Worm (Caenorhabditis elegans) whole organism, L4/young adult: ENCODE measurements around the gene bath-5.

Experiments
- W03F9.2 ChIP-seq: fragments of 150-350 bp; optimal IDR thresholded peaks from 2 replicates; lab custom pipeline; 2014; ENCODE audit warnings: missing biosample characterization, missing genetic modification characterization
- dao-5 ChIP-seq: sonication (generic microtip); optimal IDR thresholded peaks from 2 replicates; lab custom pipeline; 2016; ENCODE audit warnings: missing genotype, missing genetic modification characterization, moderate library complexity, missing compliant biosample characterization
- him-1 ChIP-seq: sonication (generic microtip); optimal IDR thresholded peaks from 2 replicates; lab custom pipeline; 2016; ENCODE audit warnings: missing genotype, missing genetic modification reagents, missing genetic modification characterization, missing compliant biosample characterization

DNA sequence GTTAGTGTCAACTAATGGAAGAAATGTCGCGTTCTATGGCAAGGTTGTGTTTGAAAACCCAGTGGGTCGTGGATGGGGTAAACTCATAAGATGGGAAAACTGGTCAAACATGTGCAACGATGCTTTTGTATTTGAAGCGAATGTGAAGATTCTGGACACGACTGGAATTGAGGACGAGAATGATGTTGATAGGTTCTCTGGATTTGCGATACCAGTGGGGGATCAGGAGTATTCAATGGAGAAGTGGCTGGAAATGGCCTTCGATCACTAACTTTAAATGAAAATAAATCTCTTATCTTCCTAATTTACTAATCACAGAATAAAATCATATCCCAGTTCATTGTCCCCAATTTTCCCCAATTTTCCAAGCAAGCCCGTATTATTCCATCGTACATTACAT lies 20.6 kb downstream of the bath-5 start:
- TF ChIP-seq him-1 (tag; lab: Kevin White, UChicago) (no peak), dao-5 (no peak), W03F9.2 (tag; lab: Kevin White, UChicago) (no peak)
